Worm (Caenorhabditis elegans) whole organism, L4 larva: ENCODE results near the gene srh-186.

Experiments
- D1046.2 ChIP-seq: fragments of 200-800 bp; sonication (Bioruptor generic); IDR thresholded peaks from 2 replicates; pipeline ENCODE4 v1.3.6; 2022; ENCODE audit warnings: missing genetic modification characterization, missing compliant biosample characterization
- F26F4.8 ChIP-seq: fragments of 200-800 bp; sonication (Bioruptor generic); conservative IDR thresholded peaks from 2 replicates; pipeline ENCODE4 v1.3.6; 2022; ENCODE audit warnings: missing genetic modification characterization, missing compliant biosample characterization
- T20F7.1 ChIP-seq: fragments of 200-800 bp; sonication (Bioruptor generic); optimal IDR thresholded peaks from 2 replicates; lab custom pipeline; 2018; ENCODE audit warnings: mild to moderate bottlenecking, missing genetic modification characterization, missing compliant biosample characterization
- Y105C5A.15 ChIP-seq: fragments of 200-800 bp; sonication (Bioruptor generic); IDR thresholded peaks from 2 replicates; pipeline ENCODE4 v1.3.6; 2022; ENCODE audit warnings: missing genetic modification characterization, missing compliant biosample characterization
- Y48G9A.11 ChIP-seq: fragments of 200-800 bp; sonication (Bioruptor generic); IDR thresholded peaks from 2 replicates; pipeline ENCODE4 v1.3.6; 2022; ENCODE audit warnings: missing genetic modification reagents, missing genetic modification characterization, missing compliant biosample characterization
- ZK337.2 ChIP-seq: fragments of 200-800 bp; sonication (Bioruptor generic); IDR thresholded peaks from 2 replicates; pipeline ENCODE4 v1.3.6; 2022; ENCODE audit warnings: missing genetic modification reagents, missing genetic modification characterization, missing compliant biosample characterization
- aha-1 ChIP-seq: fragments of 150-350 bp; peaks from one replicate; lab custom pipeline; 2014; ENCODE audit warnings: missing biosample characterization, missing genetic modification characterization
- aly-2 ChIP-seq: sonication (generic microtip); optimal IDR thresholded peaks from 2 replicates; lab custom pipeline; 2018; ENCODE audit warnings: missing biosample characterization, missing genetic modification characterization
- ama-1 ChIP-seq: fragments of 150-350 bp; optimal IDR thresholded peaks from 2 replicates; lab custom pipeline; 2014; ENCODE audit warnings: inconsistent platforms, mixed read lengths
- ceh-20 ChIP-seq: fragments of 200-800 bp; sonication (Bioruptor generic); IDR thresholded peaks from 2 replicates; pipeline ENCODE4 v1.3.6; 2022; ENCODE audit warnings: missing genetic modification reagents, missing genetic modification characterization, missing compliant biosample characterization
- ceh-44 ChIP-seq: fragments of 200-800 bp; sonication (Bioruptor generic); IDR thresholded peaks from 2 replicates; pipeline ENCODE4 v1.3.6; 2022; ENCODE audit warnings: missing genetic modification reagents, missing genetic modification characterization, missing compliant biosample characterization
- ceh-82 ChIP-seq: sonication (generic microtip); optimal IDR thresholded peaks from 2 replicates; lab custom pipeline; 2017; ENCODE audit warnings: missing biosample characterization, missing genetic modification characterization
- cey-2 ChIP-seq: sonication (generic microtip); optimal IDR thresholded peaks from 3 replicates; lab custom pipeline; 2017; ENCODE audit warnings: missing genetic modification characterization, mild to moderate bottlenecking, missing compliant biosample characterization, antibody characterized with exemption, borderline replicate concordance; ENCODE audit not compliant: insufficient read depth
- daf-12 ChIP-seq: fragments of 150-350 bp; optimal IDR thresholded peaks from 2 replicates; lab custom pipeline; 2014; ENCODE audit warnings: missing biosample characterization, missing genetic modification reagents, missing genetic modification characterization
- daf-19 ChIP-seq: fragments of 200-800 bp; sonication (Bioruptor generic); conservative IDR thresholded peaks from 2 replicates; pipeline ENCODE4 v1.3.6; 2022; ENCODE audit warnings: missing genetic modification characterization, missing compliant biosample characterization
- daf-8 ChIP-seq: fragments of 200-800 bp; sonication (Bioruptor generic); IDR thresholded peaks from 2 replicates; pipeline ENCODE4 v1.3.6; 2022; ENCODE audit warnings: missing genetic modification characterization, missing compliant biosample characterization
- dmd-6 ChIP-seq: fragments of 200-800 bp; sonication (Bioruptor generic); IDR thresholded peaks from 2 replicates; pipeline ENCODE4 v1.3.6; 2022; ENCODE audit warnings: missing genetic modification reagents, missing genetic modification characterization, missing compliant biosample characterization
- dmd-8 ChIP-seq: fragments of 200-800 bp; sonication (Bioruptor generic); IDR thresholded peaks from 2 replicates; pipeline ENCODE4 v1.3.6; 2022; ENCODE audit warnings: missing genetic modification characterization, missing compliant biosample characterization
- gei-8 ChIP-seq: fragments of 200-800 bp; sonication (Bioruptor generic); optimal IDR thresholded peaks from 2 replicates; lab custom pipeline; 2018; ENCODE audit warnings: mild to moderate bottlenecking, missing genetic modification characterization, missing compliant biosample characterization
- hlh-11 ChIP-seq: fragments of 200-800 bp; sonication (Bioruptor generic); optimal IDR thresholded peaks from 2 replicates; lab custom pipeline; 2018; ENCODE audit warnings: mild to moderate bottlenecking, missing genetic modification characterization, missing compliant biosample characterization
- jun-1 ChIP-seq: fragments of 150-350 bp; optimal IDR thresholded peaks from 2 replicates; lab custom pipeline; 2014; ENCODE audit warnings: missing biosample characterization, missing genetic modification reagents, missing genetic modification characterization
- lin-13 ChIP-seq: fragments of 150-350 bp; optimal IDR thresholded peaks from 2 replicates; lab custom pipeline; 2014; ENCODE audit warnings: missing biosample characterization, missing genetic modification reagents, missing genetic modification characterization
- lin-15B ChIP-seq: fragments of 150-350 bp; sonication (generic microtip); optimal IDR thresholded peaks from 3 replicates; lab custom pipeline; 2014; ENCODE audit warnings: missing biosample characterization, missing genetic modification characterization
- lin-29 ChIP-seq: fragments of 200-800 bp; sonication (Bioruptor generic); IDR thresholded peaks from 2 replicates; pipeline ENCODE4 v1.3.6; 2022; ENCODE audit warnings: missing genetic modification reagents, missing genetic modification characterization, missing compliant biosample characterization
- lir-3 ChIP-seq: sonication (generic microtip); optimal IDR thresholded peaks from 2 replicates; lab custom pipeline; 2016; ENCODE audit warnings: mild to moderate bottlenecking, missing genetic modification characterization, missing compliant biosample characterization
- mep-1 ChIP-seq: fragments of 150-350 bp; sonication (generic microtip); optimal IDR thresholded peaks from 3 replicates; lab custom pipeline; 2014; ENCODE audit warnings: missing biosample characterization, missing genetic modification characterization
- nhr-10 ChIP-seq: fragments of 150-350 bp; optimal IDR thresholded peaks from 2 replicates; lab custom pipeline; 2014; ENCODE audit warnings: missing biosample characterization, missing genetic modification characterization
- nhr-11 ChIP-seq: fragments of 150-350 bp; optimal IDR thresholded peaks from 2 replicates; lab custom pipeline; 2014; ENCODE audit warnings: missing biosample characterization, missing genetic modification characterization
- nhr-111 ChIP-seq: fragments of 200-800 bp; sonication (Bioruptor generic); optimal IDR thresholded peaks from 2 replicates; lab custom pipeline; 2018; ENCODE audit warnings: mild to moderate bottlenecking, missing genetic modification characterization, missing compliant biosample characterization
- nhr-237 ChIP-seq: sonication (generic microtip); optimal IDR thresholded peaks from 2 replicates; lab custom pipeline; 2017; ENCODE audit warnings: missing biosample characterization, missing genetic modification characterization
- nhr-25 ChIP-seq: sonication (generic microtip); optimal IDR thresholded peaks from 2 replicates; lab custom pipeline; 2017; ENCODE audit warnings: missing genetic modification characterization, mild to moderate bottlenecking, missing compliant biosample characterization, antibody characterized with exemption, moderate library complexity, borderline replicate concordance; ENCODE audit not compliant: insufficient read depth
- nhr-28 ChIP-seq: fragments of 150-350 bp; optimal IDR thresholded peaks from 2 replicates; lab custom pipeline; 2014; ENCODE audit warnings: missing biosample characterization, missing genetic modification characterization
- nhr-42 ChIP-seq: fragments of 200-800 bp; sonication (Bioruptor generic); IDR thresholded peaks from 2 replicates; pipeline ENCODE4 v1.3.6; 2022; ENCODE audit warnings: missing genetic modification characterization, missing compliant biosample characterization
- nhr-48 ChIP-seq: sonication (generic microtip); optimal IDR thresholded peaks from 2 replicates; lab custom pipeline; 2016; ENCODE audit warnings: mild to moderate bottlenecking, missing genetic modification characterization, missing compliant biosample characterization
- nhr-77 ChIP-seq: fragments of 150-350 bp; optimal IDR thresholded peaks from 2 replicates; lab custom pipeline; 2014; ENCODE audit warnings: missing biosample characterization, missing genetic modification characterization
- php-3 ChIP-seq: fragments of 200-800 bp; sonication (Bioruptor generic); IDR thresholded peaks from 2 replicates; pipeline ENCODE4 v1.3.6; 2022; ENCODE audit warnings: missing genetic modification reagents, missing genetic modification characterization, missing compliant biosample characterization
- pqm-1 ChIP-seq: sonication (generic microtip); optimal IDR thresholded peaks from 2 replicates; lab custom pipeline; 2017; ENCODE audit warnings: missing biosample characterization, missing genetic modification characterization
- rbr-2 ChIP-seq: sonication (generic microtip); optimal IDR thresholded peaks from 2 replicates; lab custom pipeline; 2016; ENCODE audit warnings: missing genotype, missing genetic modification characterization, missing compliant biosample characterization
- spr-3 ChIP-seq: fragments of 200-800 bp; sonication (Bioruptor generic); optimal IDR thresholded peaks from 2 replicates; lab custom pipeline; 2018; ENCODE audit warnings: mild to moderate bottlenecking, missing genetic modification characterization, missing compliant biosample characterization
- tag-97 ChIP-seq: fragments of 200-800 bp; sonication (Bioruptor generic); IDR thresholded peaks from 2 replicates; pipeline ENCODE4 v1.3.6; 2022; ENCODE audit warnings: missing genetic modification characterization, missing compliant biosample characterization
- tra-1 ChIP-seq: fragments of 200-800 bp; sonication (Bioruptor generic); IDR thresholded peaks from 2 replicates; pipeline ENCODE4 v1.3.6; 2022; ENCODE audit warnings: missing genetic modification reagents, missing genetic modification characterization, missing compliant biosample characterization
- unc-39 ChIP-seq: sonication (generic microtip); optimal IDR thresholded peaks from 2 replicates; lab custom pipeline; 2017; ENCODE audit warnings: missing biosample characterization, missing genetic modification characterization
- unc-62 ChIP-seq, 3 experiments: fragments of 150-350 bp in 1 of 3; sonication (generic microtip); optimal IDR thresholded peaks in 2 of 3; peaks in 1 of 3; 1 replicate in 1 of 3; 2 replicates in 2 of 3; lab custom pipeline; 2014 to 2017; ENCODE audit warnings: missing biosample characterization in 3 of 3, missing genetic modification characterization in 3 of 3, missing genetic modification reagents in 3 of 3, missing genotype in 1 of 3
- zag-1 ChIP-seq: fragments of 150-350 bp; optimal IDR thresholded peaks from 2 replicates; lab custom pipeline; 2014; ENCODE audit warnings: missing biosample characterization, missing genetic modification characterization
- zfp-3 ChIP-seq: fragments of 200-800 bp; sonication (Bioruptor generic); conservative IDR thresholded peaks from 2 replicates; pipeline ENCODE4 v1.3.6; 2022; ENCODE audit warnings: missing genetic modification reagents, missing genetic modification characterization, missing compliant biosample characterization
- ztf-11 ChIP-seq: fragments of 150-350 bp; optimal IDR thresholded peaks from 2 replicates; lab custom pipeline; 2014; ENCODE audit warnings: missing biosample characterization, missing genetic modification characterization

The srh-186 gene

ce11 chrV:15975845-15976244, 20.2 kb downstream of the srh-186 start, which contains the start of gene clec-232 (continued):
- TF ChIP-seq cey-2 (tag; lab: Kevin White, UChicago): no peak

- TF ChIP-seq tra-1 (GFP tag; lab: Robert Waterston, UW) (0 out of 2 replicates have a peak, but pooled peaks have one; percentile 58), ama-1 (lab: Kevin White, UChicago) (no peak), php-3 (GFP tag; lab: Robert Waterston, UW) (peak; percentile 66), dmd-6 (GFP tag; lab: Robert Waterston, UW) (peak; percentile 96), nhr-237 (tag; lab: Kevin White, UChicago) (no peak), nhr-77 (tag; lab: Kevin White, UChicago) (peak; percentile 61), nhr-48 (tag; lab: Kevin White, UChicago) (peak; percentile 16), pqm-1 (peak; percentile 90)
Measured at ce11 chrV:15978232-15978764, 22.7 kb downstream of the srh-186 start, which contains the start of gene oac-20. Gene oac-20 (plus strand): TSS chrV:15978714.

- no peak for TF ChIP-seq ztf-11 (tag; lab: Kevin White, UChicago)
- no peak for TF ChIP-seq unc-62 (GFP tag; optimal IDR thresholded peaks at IDR 0.05 in 1 of 2; lab: Kevin White, UChicago)
- no peak for TF ChIP-seq unc-62 (tag; optimal IDR thresholded peaks at IDR 0.05; lab: Kevin White, UChicago)
- peak; percentile 21 for TF ChIP-seq nhr-77 (tag; lab: Kevin White, UChicago)
- TF ChIP-seq daf-12 (tag; lab: Kevin White, UChicago): no peak
- TF ChIP-seq Y105C5A.15 (GFP tag; lab: Robert Waterston, UW): no peak
- TF ChIP-seq ceh-44: no peak
- no peak for TF ChIP-seq nhr-10 (tag; lab: Kevin White, UChicago)
- no peak for TF ChIP-seq lir-3 (tag; lab: Kevin White, UChicago)
- TF ChIP-seq hlh-11 (tag; lab: Kevin White, UChicago): peak; percentile 21
- TF ChIP-seq cey-2 (tag; lab: Kevin White, UChicago): no peak
- no peak for TF ChIP-seq lin-15B (tag; lab: Kevin White, UChicago)
- TF ChIP-seq D1046.2: no peak
- no peak for TF ChIP-seq Y48G9A.11 (GFP tag; lab: Robert Waterston, UW)
- TF ChIP-seq tag-97 (GFP tag; lab: Robert Waterston, UW): no peak
- TF ChIP-seq lin-29 (GFP tag; lab: Robert Waterston, UW): no peak
- TF ChIP-seq aha-1: no peak
- TF ChIP-seq F26F4.8 (GFP tag; lab: Robert Waterston, UW): no peak
- no peak for TF ChIP-seq daf-8
- no peak for TF ChIP-seq nhr-42
- TF ChIP-seq jun-1 (tag; lab: Kevin White, UChicago): no peak
- TF ChIP-seq unc-39 (tag; lab: Kevin White, UChicago): no peak
- no peak for TF ChIP-seq zag-1
- TF ChIP-seq nhr-111 (GFP tag; lab: Kevin White, UChicago): no peak
- TF ChIP-seq T20F7.1 (GFP tag; lab: Kevin White, UChicago): no peak
- no peak for TF ChIP-seq dmd-8 (GFP tag; lab: Robert Waterston, UW)
- TF ChIP-seq nhr-25 (tag; lab: Kevin White, UChicago): no peak
- no peak for TF ChIP-seq rbr-2
- peak; percentile 34 for TF ChIP-seq pqm-1
- no peak for TF ChIP-seq ceh-20 (GFP tag; lab: Robert Waterston, UW)
- TF ChIP-seq mep-1 (tag; lab: Kevin White, UChicago): no peak
- TF ChIP-seq lin-13 (GFP tag; lab: Kevin White, UChicago): peak; percentile 22
- no peak for TF ChIP-seq gei-8
- TF ChIP-seq daf-19 (GFP tag; lab: Robert Waterston, UW): no peak
- TF ChIP-seq ZK337.2: no peak
- TF ChIP-seq nhr-28: peak; percentile 48
- TF ChIP-seq nhr-11 (tag; lab: Kevin White, UChicago): no peak
- TF ChIP-seq zfp-3: no peak
- no peak for TF ChIP-seq aly-2 (tag; lab: Kevin White, UChicago)
- TF ChIP-seq spr-3 (GFP tag; lab: Kevin White, UChicago): no peak
- TF ChIP-seq ceh-82 (tag; lab: Kevin White, UChicago): no peak
Measured at ce11 chrV:15982733-15983344, 27.2 kb downstream of the srh-186 start, which contains the start of the genes fbxa-99 and F36G9.13. Gene fbxa-99 (minus strand): TSS chrV:15982854. Gene F36G9.13 (plus strand): TSS chrV:15983294.
